Worm (Caenorhabditis elegans): Measurements from ENCODE around the gene oac-40.

DNA sequence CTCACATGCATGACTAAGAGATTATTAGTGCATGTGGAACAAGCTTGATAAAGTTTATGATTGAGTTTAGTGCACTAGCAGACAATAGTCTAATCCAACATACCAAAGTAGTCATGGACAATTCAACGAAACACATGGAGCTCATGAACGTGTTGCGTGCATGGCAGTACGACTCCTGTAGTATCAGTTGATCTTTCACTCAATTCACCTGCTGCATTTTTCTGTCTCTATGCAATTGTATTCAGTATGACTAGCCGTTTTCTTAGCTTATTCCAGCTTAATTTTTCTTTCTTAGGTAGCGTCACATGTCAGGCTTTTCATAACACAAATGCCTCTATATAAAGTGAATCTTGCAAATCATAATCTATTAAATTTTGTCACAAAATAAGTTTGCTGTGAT lies 13.3 kb upstream of the oac-40 start, which contains the start of gene srx-1:
- TF ChIP-seq klf-2 (GFP tag; conservative IDR thresholded peaks at IDR 0.05): no peak
- TF ChIP-seq tab-1 (GFP tag; IDR thresholded peaks at IDR 0.05): no peak
- TF ChIP-seq med-1 (GFP tag; optimal IDR thresholded peaks at IDR 0.05; ENCODE audit: insufficient read depth): no peak
- TF ChIP-seq ztf-23 (GFP tag; IDR thresholded peaks at IDR 0.05): no peak
- no peak for TF ChIP-seq flt-1 (GFP tag; IDR thresholded peaks at IDR 0.05)
- no peak for TF ChIP-seq T22C8.4 (GFP tag; IDR thresholded peaks at IDR 0.05)

Data from whole organism, midembryonic.